Worm (Caenorhabditis elegans) whole organism, L2 larva: ENCODE measurements around the gene F10C2.3.

Experiments
- C34F6.9 ChIP-seq: fragments of 150-350 bp; optimal IDR thresholded peaks from 2 replicates; lab custom pipeline; 2014; ENCODE audit warnings: missing biosample characterization, missing genetic modification characterization
- F13H6.1 ChIP-seq: sonication (generic microtip); optimal IDR thresholded peaks from 2 replicates; lab custom pipeline; 2016; ENCODE audit warnings: missing genetic modification characterization, missing compliant biosample characterization
- R02D3.7 ChIP-seq: fragments of 150-350 bp; optimal IDR thresholded peaks from 2 replicates; lab custom pipeline; 2014; ENCODE audit warnings: missing biosample characterization, missing genetic modification characterization
- Y55F3AM.14 ChIP-seq: fragments of 200-800 bp; sonication (Bioruptor generic); optimal IDR thresholded peaks from 2 replicates; lab custom pipeline; 2018; ENCODE audit warnings: mild to moderate bottlenecking, missing genetic modification characterization, missing compliant biosample characterization
- ZK546.5 ChIP-seq: sonication (generic microtip); optimal IDR thresholded peaks from 2 replicates; lab custom pipeline; 2017; ENCODE audit warnings: missing biosample characterization, missing genetic modification characterization
- alr-1 ChIP-seq: fragments of 150-350 bp; optimal IDR thresholded peaks from 2 replicates; lab custom pipeline; 2014; ENCODE audit warnings: missing biosample characterization, missing genetic modification characterization
- aly-2 ChIP-seq: fragments of 150-350 bp; optimal IDR thresholded peaks from 2 replicates; lab custom pipeline; 2014; ENCODE audit warnings: missing biosample characterization, missing genetic modification characterization
- ama-1 ChIP-seq: fragments of 150-350 bp; optimal IDR thresholded peaks from 2 replicates; lab custom pipeline; 2018; ENCODE audit warnings: inconsistent platforms
- blmp-1 ChIP-seq: sonication (generic microtip); optimal IDR thresholded peaks from 2 replicates; lab custom pipeline; 2017; ENCODE audit warnings: missing genetic modification characterization, mild to moderate bottlenecking, missing compliant biosample characterization, antibody characterized with exemption, moderate library complexity; ENCODE audit not compliant: insufficient read depth
- ceh-82 ChIP-seq: fragments of 150-350 bp; optimal IDR thresholded peaks from 2 replicates; lab custom pipeline; 2014; ENCODE audit warnings: missing biosample characterization, missing genetic modification characterization
- crh-2 ChIP-seq: sonication (generic microtip); optimal IDR thresholded peaks from 2 replicates; lab custom pipeline; 2017; ENCODE audit warnings: missing biosample characterization, missing genetic modification characterization
- dmd-4 ChIP-seq: sonication (generic microtip); optimal IDR thresholded peaks from 2 replicates; lab custom pipeline; 2017; ENCODE audit warnings: missing biosample characterization, missing genetic modification characterization
- egl-27 ChIP-seq: sonication (generic microtip); optimal IDR thresholded peaks from 3 replicates; lab custom pipeline; 2017; ENCODE audit warnings: missing biosample characterization, missing genetic modification reagents, missing genetic modification characterization
- elt-1 ChIP-seq: fragments of 150-350 bp; optimal IDR thresholded peaks from 2 replicates; lab custom pipeline; 2014; ENCODE audit warnings: missing biosample characterization, missing genetic modification characterization
- elt-3 ChIP-seq: sonication (generic microtip); optimal IDR thresholded peaks from 2 replicates; lab custom pipeline; 2017; ENCODE audit warnings: missing biosample characterization, missing genetic modification characterization
- fos-1 ChIP-seq: fragments of 150-350 bp; optimal IDR thresholded peaks from 2 replicates; lab custom pipeline; 2014; ENCODE audit warnings: missing biosample characterization, missing genetic modification characterization
- lin-11 ChIP-seq: fragments of 150-350 bp; sonication (generic microtip); optimal IDR thresholded peaks from 2 replicates; lab custom pipeline; 2014; ENCODE audit warnings: missing biosample characterization, missing genetic modification characterization, inconsistent platforms, mixed read lengths
- lin-13 ChIP-seq: fragments of 150-350 bp; optimal IDR thresholded peaks from 2 replicates; lab custom pipeline; 2014; ENCODE audit warnings: missing biosample characterization, missing genetic modification reagents, missing genetic modification characterization
- lin-39 ChIP-seq: fragments of 150-350 bp; optimal IDR thresholded peaks from 2 replicates; lab custom pipeline; 2014; ENCODE audit warnings: missing biosample characterization, missing genetic modification reagents, missing genetic modification characterization
- lsy-2 ChIP-seq, 2 experiments: fragments of 150-350 bp in 1 of 2; sonication (generic microtip) in 1 of 2; optimal IDR thresholded peaks; 2 replicates each; lab custom pipeline; 2014 to 2017; ENCODE audit warnings: missing biosample characterization in 2 of 2, missing genetic modification characterization in 2 of 2
- mbf-1 ChIP-seq: sonication (generic microtip); optimal IDR thresholded peaks from 2 replicates; lab custom pipeline; 2017; ENCODE audit warnings: missing biosample characterization, missing genetic modification characterization
- mdl-1 ChIP-seq, 2 experiments: fragments of 150-350 bp in 1 of 2; sonication (generic microtip) in 1 of 2; optimal IDR thresholded peaks; 2 replicates each; lab custom pipeline; 2017; ENCODE audit warnings: missing biosample characterization in 2 of 2, missing genetic modification characterization in 2 of 2
- nhr-11 ChIP-seq: fragments of 150-350 bp; optimal IDR thresholded peaks from 2 replicates; lab custom pipeline; 2014; ENCODE audit warnings: missing biosample characterization, missing genetic modification characterization
- nhr-21 ChIP-seq: fragments of 150-350 bp; optimal IDR thresholded peaks from 2 replicates; lab custom pipeline; 2014; ENCODE audit warnings: missing biosample characterization, missing genetic modification characterization
- nhr-25 ChIP-seq: fragments of 150-350 bp; sonication (generic microtip); optimal IDR thresholded peaks from 3 replicates; lab custom pipeline; 2014; ENCODE audit warnings: missing biosample characterization, missing genetic modification characterization
- sem-4 ChIP-seq: fragments of 150-350 bp; optimal IDR thresholded peaks from 2 replicates; lab custom pipeline; 2014; ENCODE audit warnings: missing biosample characterization, missing genetic modification reagents, missing genetic modification characterization
- sma-3 ChIP-seq: sonication (generic microtip); optimal IDR thresholded peaks from 2 replicates; lab custom pipeline; 2016; ENCODE audit warnings: missing genetic modification reagents, missing genetic modification characterization, missing compliant biosample characterization
- sma-9 ChIP-seq, 2 experiments: fragments of 150-350 bp in 1 of 2; sonication (generic microtip) in 1 of 2; optimal IDR thresholded peaks; 2 replicates each; lab custom pipeline; 2014 to 2016; ENCODE audit warnings: missing genetic modification characterization in 2 of 2, mild to moderate bottlenecking in 1 of 2, missing biosample characterization in 1 of 2, missing compliant biosample characterization in 1 of 2, missing genetic modification reagents in 1 of 2, moderate library complexity in 1 of 2
- unc-55 ChIP-seq: fragments of 150-350 bp; sonication (generic microtip); optimal IDR thresholded peaks from 3 replicates; lab custom pipeline; 2014; ENCODE audit warnings: missing biosample characterization, missing genetic modification reagents, missing genetic modification characterization
- unc-62 ChIP-seq: fragments of 150-350 bp; optimal IDR thresholded peaks from 2 replicates; lab custom pipeline; 2014; ENCODE audit warnings: missing biosample characterization, missing genetic modification reagents, missing genetic modification characterization
- zag-1 ChIP-seq: fragments of 150-350 bp; optimal IDR thresholded peaks from 2 replicates; lab custom pipeline; 2014; ENCODE audit warnings: missing biosample characterization, missing genetic modification characterization
- ztf-1 ChIP-seq: fragments of 200-800 bp; sonication (Bioruptor generic); conservative IDR thresholded peaks from 2 replicates; pipeline ENCODE4 v1.3.6; 2022; ENCODE audit warnings: missing genetic modification characterization, missing compliant biosample characterization
- ztf-11 ChIP-seq: sonication (generic microtip); optimal IDR thresholded peaks from 2 replicates; lab custom pipeline; 2017; ENCODE audit warnings: missing biosample characterization, missing genetic modification characterization
- ztf-4 ChIP-seq: fragments of 150-350 bp; optimal IDR thresholded peaks from 2 replicates; lab custom pipeline; 2014; ENCODE audit warnings: missing biosample characterization, missing genetic modification characterization

The F10C2.3 gene

ce11 chrV:11985384-11985783 lies 34.7 kb upstream of the F10C2.3 start, which contains the start of gene mans-2:
TSS of gene mans-2 (minus strand) at chrV:11985484.
- TF ChIP-seq C34F6.9 (tag; lab: Kevin White, UChicago) = no peak
- no peak for TF ChIP-seq nhr-11 (tag; lab: Kevin White, UChicago)
- TF ChIP-seq sma-3 (GFP tag; lab: Kevin White, UChicago) = no peak
- TF ChIP-seq lin-13 (GFP tag; lab: Kevin White, UChicago) = no peak
- TF ChIP-seq nhr-25 (tag; lab: Kevin White, UChicago) = no peak
- no peak for TF ChIP-seq unc-55 (GFP tag; lab: Kevin White, UChicago)
- no peak for TF ChIP-seq mbf-1 (tag; lab: Kevin White, UChicago)
- TF ChIP-seq elt-3 (tag; lab: Kevin White, UChicago) = no peak
- no peak for TF ChIP-seq lsy-2 (tag; optimal IDR thresholded peaks at IDR 0.05; lab: Kevin White, UChicago)
- TF ChIP-seq ztf-1 (GFP tag; lab: Robert Waterston, UW) = no peak
- TF ChIP-seq F13H6.1 (tag; lab: Kevin White, UChicago) = no peak

DNA sequence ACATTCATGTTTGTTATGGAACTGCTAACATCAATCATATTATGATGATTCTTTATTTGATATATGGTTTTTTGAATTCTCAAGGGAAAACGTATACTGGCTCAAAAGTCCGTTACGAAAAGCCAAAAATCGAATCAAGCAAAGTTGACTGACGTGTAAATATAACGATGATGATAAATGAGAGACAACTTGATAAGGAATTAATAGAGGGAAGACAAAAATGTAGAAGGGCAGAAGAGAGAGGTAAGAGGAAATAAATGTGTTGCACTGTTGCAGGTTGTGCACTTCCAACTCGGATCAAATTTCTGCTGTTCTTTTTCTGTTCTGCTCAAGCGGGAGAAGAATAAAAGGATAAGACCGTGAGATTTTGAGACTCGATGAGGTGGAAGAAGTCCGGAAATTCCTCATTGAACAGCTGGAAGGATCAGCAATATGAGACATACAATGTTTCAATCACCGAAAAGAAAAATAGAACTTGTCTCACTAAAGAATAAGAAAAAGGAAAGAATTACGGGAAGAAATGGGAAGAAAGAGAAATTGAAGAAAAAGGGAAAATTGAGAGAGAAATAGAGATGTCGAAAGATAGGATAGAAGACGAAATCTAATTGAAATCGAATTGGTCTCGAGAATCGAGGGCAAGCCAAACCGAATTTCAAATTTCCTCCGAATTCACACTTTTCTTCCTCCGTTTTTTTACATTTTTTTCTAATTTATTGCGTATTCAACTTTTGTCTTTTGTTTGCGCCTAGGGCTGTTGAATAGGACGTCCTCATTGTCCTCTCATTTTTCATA lies 33.9 kb upstream of the F10C2.3 start:
- no peak for TF ChIP-seq nhr-21 (tag; lab: Kevin White, UChicago)
- no peak for TF ChIP-seq elt-3 (tag; lab: Kevin White, UChicago)
- TF ChIP-seq sem-4 (tag; lab: Kevin White, UChicago) = peak; percentile 68
- peak; percentile 12 for TF ChIP-seq crh-2 (tag; lab: Kevin White, UChicago)
- peak; percentile 78 for TF ChIP-seq blmp-1 (tag; lab: Kevin White, UChicago)
- TF ChIP-seq fos-1 (tag; lab: Kevin White, UChicago) = peak; percentile 83
- peak; percentile 30 for TF ChIP-seq zag-1 (tag; lab: Kevin White, UChicago)
- TF ChIP-seq C34F6.9 (tag; lab: Kevin White, UChicago) = peak; percentile 27
- TF ChIP-seq sma-9 (GFP tag; optimal IDR thresholded peaks at IDR 0.05; lab: Kevin White, UChicago) = peak; percentile 25
- TF ChIP-seq sma-9 (tag; optimal IDR thresholded peaks at IDR 0.05; lab: Kevin White, UChicago) = no peak

DNA sequence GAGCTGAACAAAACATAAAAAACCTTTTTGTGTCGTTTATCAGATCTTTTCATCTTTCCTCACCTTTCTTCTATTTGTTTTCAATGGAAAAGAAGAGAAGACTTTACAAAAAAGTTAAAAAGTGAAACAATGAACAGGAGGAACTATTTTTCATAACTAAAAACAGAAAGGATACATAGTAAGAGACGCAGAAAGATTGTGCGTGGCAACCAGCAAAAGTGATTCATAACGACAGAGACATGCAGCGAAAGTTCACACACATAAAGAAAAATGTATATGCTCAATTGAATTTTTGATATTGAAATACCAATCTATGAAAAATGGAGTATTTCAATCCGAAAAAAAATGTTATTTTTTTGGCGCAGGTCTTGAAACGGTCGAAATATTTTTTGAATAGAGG lies 30.3 kb upstream of the F10C2.3 start:
- no peak for TF ChIP-seq Y55F3AM.14 (GFP tag; lab: Kevin White, UChicago)
- TF ChIP-seq ceh-82 = no peak
- TF ChIP-seq ztf-4 (tag; lab: Kevin White, UChicago) = no peak
- TF ChIP-seq C34F6.9 (tag; lab: Kevin White, UChicago) = no peak
- TF ChIP-seq egl-27 (tag; lab: Kevin White, UChicago) = no peak
- peak; percentile 34 for TF ChIP-seq blmp-1 (tag; lab: Kevin White, UChicago)
- TF ChIP-seq elt-1 = no peak
- no peak for TF ChIP-seq nhr-11 (tag; lab: Kevin White, UChicago)
- no peak for TF ChIP-seq lin-39 (tag; lab: Kevin White, UChicago)
- TF ChIP-seq unc-62 (GFP tag; lab: Kevin White, UChicago) = no peak
- no peak for TF ChIP-seq lin-11 (tag; lab: Kevin White, UChicago)
- no peak for TF ChIP-seq ZK546.5 (tag; lab: Kevin White, UChicago)
- TF ChIP-seq nhr-25 (tag; lab: Kevin White, UChicago) = no peak
- TF ChIP-seq nhr-21 (tag; lab: Kevin White, UChicago) = no peak
- no peak for TF ChIP-seq sma-9 (GFP tag; optimal IDR thresholded peaks at IDR 0.05; lab: Kevin White, UChicago)
- no peak for TF ChIP-seq sma-9 (tag; optimal IDR thresholded peaks at IDR 0.05; lab: Kevin White, UChicago)
- no peak for TF ChIP-seq aly-2
- TF ChIP-seq crh-2 (tag; lab: Kevin White, UChicago) = peak; percentile 7
- peak; percentile 31 for TF ChIP-seq fos-1 (tag; lab: Kevin White, UChicago)
- TF ChIP-seq dmd-4 (tag; lab: Kevin White, UChicago) = no peak
- TF ChIP-seq alr-1 (tag; lab: Kevin White, UChicago) = no peak
- no peak for TF ChIP-seq ama-1 (lab: Kevin White, UChicago)
- no peak for TF ChIP-seq mdl-1 (tag; optimal IDR thresholded peaks at IDR 0.05; lab: Kevin White, UChicago)

ce11 chrV:11990511-11991127 lies 29.5 kb upstream of the F10C2.3 start:
- TF ChIP-seq ama-1 (lab: Kevin White, UChicago) (no peak), lin-13 (GFP tag; lab: Kevin White, UChicago) (no peak), R02D3.7 (tag; lab: Kevin White, UChicago) (no peak), crh-2 (tag; lab: Kevin White, UChicago) (peak; percentile 6), sem-4 (tag; lab: Kevin White, UChicago) (peak; percentile 31), sma-9 (GFP tag; optimal IDR thresholded peaks at IDR 0.05; lab: Kevin White, UChicago) (peak; percentile 14), sma-9 (tag; optimal IDR thresholded peaks at IDR 0.05; lab: Kevin White, UChicago) (no peak), ztf-11 (tag; lab: Kevin White, UChicago) (no peak)
